Worm (Caenorhabditis elegans): ENCODE measurements around the gene dgk-5.

The dgk-5 gene

ce11 chrII:6470985-6471384 is at the start of gene dgk-5:
Gene dgk-5 (minus strand): TSS chrII:6471085.
- TF ChIP-seq F13C5.2 (tag; optimal IDR thresholded peaks at IDR 0.05) (no peak), pes-1 (GFP tag; IDR thresholded peaks at IDR 0.05) (no peak), ceh-36 (tag; optimal IDR thresholded peaks at IDR 0.05) (no peak), hnd-1 (tag; optimal IDR thresholded peaks at IDR 0.05) (no peak), ama-1 (optimal IDR thresholded peaks at IDR 0.05) (no peak), flt-1 (GFP tag; IDR thresholded peaks at IDR 0.05) (no peak), tra-4 (tag; optimal IDR thresholded peaks at IDR 0.05) (no peak), scrt-1 (GFP tag; IDR thresholded peaks at IDR 0.05) (no peak), ets-7 (tag; optimal IDR thresholded peaks at IDR 0.05) (no peak), B0310.2 (tag; optimal IDR thresholded peaks at IDR 0.05) (no peak), tbx-11 (GFP tag; IDR thresholded peaks at IDR 0.05) (no peak), aly-1 (tag; optimal IDR thresholded peaks at IDR 0.05) (no peak)

DNA sequence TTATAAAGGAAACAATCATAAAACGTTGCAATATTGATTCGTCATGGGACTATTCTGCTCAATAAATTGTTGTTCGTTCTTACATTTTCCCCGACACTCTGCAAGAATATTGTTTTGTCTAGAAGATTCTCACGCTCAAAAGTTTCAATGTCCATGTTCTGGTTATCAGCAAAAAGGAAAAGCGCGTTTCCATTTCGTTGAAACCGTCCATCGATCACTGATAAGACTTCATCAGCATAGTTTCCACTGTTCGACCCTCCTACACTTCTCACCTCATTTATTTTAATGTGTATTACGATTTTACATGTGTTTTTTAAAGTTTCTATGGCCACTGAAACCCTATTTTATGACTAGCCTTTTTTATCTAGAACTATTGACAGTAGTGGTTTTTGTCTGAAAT is 49.2 kb upstream of the dgk-5 start:
- no peak for TF ChIP-seq scrt-1 (GFP tag; IDR thresholded peaks at IDR 0.05)
- no peak for TF ChIP-seq hmbx-1 (tag; optimal IDR thresholded peaks at IDR 0.05)
- TF ChIP-seq ceh-13 (GFP tag; optimal IDR thresholded peaks at IDR 0.05) = no peak
- TF ChIP-seq sea-1 (GFP tag; conservative IDR thresholded peaks at IDR 0.05) = no peak
- no peak for TF ChIP-seq tbx-11 (GFP tag; IDR thresholded peaks at IDR 0.05)

DNA sequence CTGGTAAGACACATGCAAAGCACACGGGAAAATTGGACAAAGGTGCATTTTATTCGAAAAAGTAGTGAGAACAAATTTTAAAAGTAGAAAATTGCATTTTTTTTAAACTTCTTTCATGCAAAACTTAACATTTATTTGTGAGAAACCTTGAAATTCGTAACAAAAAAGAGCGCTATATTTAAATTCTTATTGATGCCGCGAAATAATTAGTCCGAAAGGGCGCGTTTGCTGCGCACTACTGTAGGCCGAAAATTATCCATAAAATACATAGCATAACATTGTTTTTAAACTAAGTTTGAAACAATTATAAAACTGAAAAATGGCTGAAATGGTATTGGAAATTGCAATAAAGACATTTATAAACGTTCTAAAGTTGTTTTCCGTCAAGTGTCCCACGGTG is 48.8 kb upstream of the dgk-5 start:
- TF ChIP-seq aly-1 (tag; optimal IDR thresholded peaks at IDR 0.05) (no peak), sea-1 (GFP tag; conservative IDR thresholded peaks at IDR 0.05) (no peak), tra-4 (tag; optimal IDR thresholded peaks at IDR 0.05) (no peak), tbx-11 (GFP tag; IDR thresholded peaks at IDR 0.05) (no peak), hnd-1 (tag; optimal IDR thresholded peaks at IDR 0.05) (no peak), B0310.2 (tag; optimal IDR thresholded peaks at IDR 0.05) (no peak), ama-1 (optimal IDR thresholded peaks at IDR 0.05) (no peak), flt-1 (GFP tag; IDR thresholded peaks at IDR 0.05) (no peak), scrt-1 (GFP tag; IDR thresholded peaks at IDR 0.05) (no peak), hmg-4 (GFP tag; optimal IDR thresholded peaks at IDR 0.05) (no peak), pes-1 (GFP tag; IDR thresholded peaks at IDR 0.05) (no peak), ceh-13 (GFP tag; optimal IDR thresholded peaks at IDR 0.05) (no peak), ceh-36 (tag; optimal IDR thresholded peaks at IDR 0.05) (no peak), tbx-37 (GFP tag; conservative IDR thresholded peaks at IDR 0.05) (no peak), hmbx-1 (tag; optimal IDR thresholded peaks at IDR 0.05) (no peak), ets-7 (tag; optimal IDR thresholded peaks at IDR 0.05) (no peak), F13C5.2 (tag; optimal IDR thresholded peaks at IDR 0.05) (no peak)

- TF ChIP-seq hnd-1 (tag; optimal IDR thresholded peaks at IDR 0.05) = no peak
- TF ChIP-seq ama-1 (optimal IDR thresholded peaks at IDR 0.05) = no peak
- no peak for TF ChIP-seq scrt-1 (GFP tag; IDR thresholded peaks at IDR 0.05)
- no peak for TF ChIP-seq B0310.2 (tag; optimal IDR thresholded peaks at IDR 0.05)
- no peak for TF ChIP-seq ceh-13 (GFP tag; optimal IDR thresholded peaks at IDR 0.05)
- TF ChIP-seq hmg-4 (GFP tag; optimal IDR thresholded peaks at IDR 0.05) = no peak
- no peak for TF ChIP-seq tra-4 (tag; optimal IDR thresholded peaks at IDR 0.05)
- no peak for TF ChIP-seq hmbx-1 (tag; optimal IDR thresholded peaks at IDR 0.05)
- no peak for TF ChIP-seq tbx-11 (GFP tag; IDR thresholded peaks at IDR 0.05)
- TF ChIP-seq ceh-36 (tag; optimal IDR thresholded peaks at IDR 0.05) = no peak
- TF ChIP-seq flt-1 (GFP tag; IDR thresholded peaks at IDR 0.05) = no peak
Measured at ce11 chrII:6516276-6516675, 45.4 kb upstream of the dgk-5 start, which contains the start of gene C56E6.7. Gene C56E6.7 (plus strand): TSS chrII:6516576.

DNA sequence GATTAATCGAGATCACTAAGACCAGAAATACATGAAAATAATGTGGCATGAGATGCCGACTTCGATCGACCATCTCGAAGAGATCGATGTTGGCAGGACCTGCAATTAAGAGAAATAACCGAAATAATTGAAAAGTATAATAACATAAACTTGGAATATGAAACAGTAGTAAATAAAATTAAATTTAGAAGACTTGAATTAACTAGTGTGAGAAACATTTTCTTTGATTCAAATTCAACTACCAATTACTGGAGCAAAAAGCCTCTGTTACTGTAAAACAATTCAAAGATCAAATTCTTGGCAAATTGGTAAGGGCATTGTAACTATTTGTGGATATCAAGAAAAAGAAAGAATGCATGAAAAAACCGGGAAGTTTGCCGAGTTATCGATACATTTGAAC is 43.0 kb upstream of the dgk-5 start, which contains the start of gene R05G9R.1:
Gene R05G9R.1, minus strand, starts transcription at position 101 of the 400 bp plus-strand sequence.
- TF ChIP-seq ama-1 (optimal IDR thresholded peaks at IDR 0.05) = no peak
- no peak for TF ChIP-seq hmbx-1 (tag; optimal IDR thresholded peaks at IDR 0.05)
- TF ChIP-seq tbx-11 (GFP tag; IDR thresholded peaks at IDR 0.05) = no peak
- TF ChIP-seq ceh-36 (tag; optimal IDR thresholded peaks at IDR 0.05) = no peak
- no peak for TF ChIP-seq sea-1 (GFP tag; conservative IDR thresholded peaks at IDR 0.05)
- TF ChIP-seq flt-1 (GFP tag; IDR thresholded peaks at IDR 0.05) = no peak
- no peak for TF ChIP-seq ets-7 (tag; optimal IDR thresholded peaks at IDR 0.05)
- TF ChIP-seq aly-1 (tag; optimal IDR thresholded peaks at IDR 0.05) = no peak
- TF ChIP-seq pes-1 (GFP tag; IDR thresholded peaks at IDR 0.05) = no peak
- no peak for TF ChIP-seq B0310.2 (tag; optimal IDR thresholded peaks at IDR 0.05)

- no peak for TF ChIP-seq tbx-37 (GFP tag; conservative IDR thresholded peaks at IDR 0.05)
Measured at ce11 chrII:6513357-6513756, 42.5 kb upstream of the dgk-5 start.

- TF ChIP-seq tbx-11 (GFP tag; IDR thresholded peaks at IDR 0.05) (no peak), aly-1 (tag; optimal IDR thresholded peaks at IDR 0.05) (no peak), tbx-37 (GFP tag; conservative IDR thresholded peaks at IDR 0.05) (no peak), F13C5.2 (tag; optimal IDR thresholded peaks at IDR 0.05) (no peak), B0310.2 (tag; optimal IDR thresholded peaks at IDR 0.05) (no peak), sea-1 (GFP tag; conservative IDR thresholded peaks at IDR 0.05) (no peak), ets-7 (tag; optimal IDR thresholded peaks at IDR 0.05) (no peak), tra-4 (tag; optimal IDR thresholded peaks at IDR 0.05) (no peak), flt-1 (GFP tag; IDR thresholded peaks at IDR 0.05) (no peak)
Measured at ce11 chrII:6502826-6503225, 31.9 kb upstream of the dgk-5 start, which contains the start of gene R05G9.1. Gene R05G9.1 (plus strand): TSS chrII:6503168.

- no peak for TF ChIP-seq ceh-36 (tag; optimal IDR thresholded peaks at IDR 0.05)
- no peak for TF ChIP-seq ama-1 (optimal IDR thresholded peaks at IDR 0.05)
- TF ChIP-seq scrt-1 (GFP tag; IDR thresholded peaks at IDR 0.05) = no peak
- no peak for TF ChIP-seq hmbx-1 (tag; optimal IDR thresholded peaks at IDR 0.05)
- TF ChIP-seq ceh-13 (GFP tag; optimal IDR thresholded peaks at IDR 0.05) = no peak
- no peak for TF ChIP-seq sea-1 (GFP tag; conservative IDR thresholded peaks at IDR 0.05)
- TF ChIP-seq flt-1 (GFP tag; IDR thresholded peaks at IDR 0.05) = no peak
- no peak for TF ChIP-seq F13C5.2 (tag; optimal IDR thresholded peaks at IDR 0.05)
- no peak for TF ChIP-seq pes-1 (GFP tag; IDR thresholded peaks at IDR 0.05)
- TF ChIP-seq hmg-4 (GFP tag; optimal IDR thresholded peaks at IDR 0.05) = no peak
- no peak for TF ChIP-seq aly-1 (tag; optimal IDR thresholded peaks at IDR 0.05)
- no peak for TF ChIP-seq B0310.2 (tag; optimal IDR thresholded peaks at IDR 0.05)
- TF ChIP-seq hnd-1 (tag; optimal IDR thresholded peaks at IDR 0.05) = no peak
- TF ChIP-seq tra-4 (tag; optimal IDR thresholded peaks at IDR 0.05) = no peak
- TF ChIP-seq tbx-11 (GFP tag; IDR thresholded peaks at IDR 0.05) = no peak
Measured at ce11 chrII:6501420-6501819, 30.5 kb upstream of the dgk-5 start, which contains the start of gene R05G9.3. Gene R05G9.3 (minus strand): TSS chrII:6501520.
